Fruit fly (Drosophila melanogaster) whole organism, embryonic: ENCODE results near the gene Mks1.

ENCODE experiments used
- Antp ChIP-seq: fragments of 200-800 bp; sonication (Bioruptor generic); optimal IDR thresholded peaks from 3 replicates; lab custom pipeline; 2016; ENCODE audit warnings: missing biosample characterization, missing genetic modification characterization
- Bdp1 ChIP-seq: fragments of 200-800 bp; sonication (Bioruptor generic); optimal IDR thresholded peaks from 3 replicates; lab custom pipeline; 2016; ENCODE audit warnings: missing biosample characterization, missing genetic modification characterization
- Bgb ChIP-seq: fragments of 200-800 bp; sonication (Bioruptor generic); IDR thresholded peaks from 2 replicates; pipeline ENCODE4 v1.3.6; 2022; ENCODE audit warnings: missing biosample characterization, missing genetic modification characterization; ENCODE audit not compliant: partially characterized antibody
- CG10654 ChIP-seq: fragments of 200-800 bp; sonication (Bioruptor generic); optimal IDR thresholded peaks from 2 replicates; lab custom pipeline; 2016; ENCODE audit warnings: missing biosample characterization, missing genetic modification characterization
- CG13123 ChIP-seq: fragments of 200-800 bp; sonication (Bioruptor generic); optimal IDR thresholded peaks from 2 replicates; lab custom pipeline; 2016; ENCODE audit warnings: missing biosample characterization, missing genetic modification characterization
- CG14965 ChIP-seq: fragments of 200-800 bp; sonication (Bioruptor generic); optimal IDR thresholded peaks from 2 replicates; lab custom pipeline; 2016; ENCODE audit warnings: missing biosample characterization, missing genetic modification characterization, borderline replicate concordance
- CG15073 ChIP-seq: fragments of 200-800 bp; sonication (Bioruptor generic); optimal IDR thresholded peaks from 2 replicates; lab custom pipeline; 2016; ENCODE audit warnings: missing biosample characterization, missing genetic modification characterization
- CG1529 ChIP-seq: fragments of 200-800 bp; sonication (Bioruptor generic); optimal IDR thresholded peaks from 3 replicates; lab custom pipeline; 2018; ENCODE audit warnings: missing biosample characterization, missing genetic modification characterization
- CG1603 ChIP-seq: fragments of 200-800 bp; sonication (Bioruptor generic); optimal IDR thresholded peaks from 2 replicates; lab custom pipeline; 2019; ENCODE audit warnings: missing biosample characterization, mild to moderate bottlenecking, missing genetic modification characterization, moderate library complexity
- CG1647 ChIP-seq: fragments of 200-800 bp; sonication (Bioruptor generic); optimal IDR thresholded peaks from 3 replicates; lab custom pipeline; 2016; ENCODE audit warnings: missing biosample characterization, missing genetic modification characterization
- CG16779 ChIP-seq: fragments of 200-800 bp; sonication (Bioruptor generic); IDR thresholded peaks from 2 replicates; pipeline ENCODE4 v1.3.6; 2022; ENCODE audit warnings: missing biosample characterization, missing genetic modification characterization
- CG16815 ChIP-seq: fragments of 200-800 bp; sonication (Bioruptor generic); optimal IDR thresholded peaks from 3 replicates; lab custom pipeline; 2017; ENCODE audit warnings: missing biosample characterization, mild to moderate bottlenecking, missing genetic modification characterization
- CG16863 ChIP-seq: fragments of 200-800 bp; sonication (Bioruptor generic); optimal IDR thresholded peaks from 3 replicates; lab custom pipeline; 2016; ENCODE audit warnings: missing biosample characterization, missing genetic modification characterization
- CG17359 ChIP-seq: fragments of 200-800 bp; sonication (Bioruptor generic); optimal IDR thresholded peaks from 3 replicates; lab custom pipeline; 2018; ENCODE audit warnings: missing biosample characterization, mild to moderate bottlenecking, missing genetic modification characterization, moderate library complexity
- CG17912 ChIP-seq: fragments of 200-800 bp; sonication (Bioruptor generic); optimal IDR thresholded peaks from 2 replicates; lab custom pipeline; 2018; ENCODE audit warnings: missing biosample characterization, mild to moderate bottlenecking, missing genetic modification characterization
- CG2875 ChIP-seq: fragments of 200-800 bp; sonication (Bioruptor generic); optimal IDR thresholded peaks from 2 replicates; lab custom pipeline; 2017; ENCODE audit warnings: missing biosample characterization, mild to moderate bottlenecking, missing genetic modification characterization, missing genetic modification reagents
- CG30020 ChIP-seq: fragments of 200-800 bp; optimal IDR thresholded peaks from 2 replicates; lab custom pipeline; 2019; ENCODE audit warnings: missing biosample characterization, mild to moderate bottlenecking, missing genetic modification characterization, moderate library complexity
- CG30403 ChIP-seq: fragments of 200-800 bp; sonication (Bioruptor generic); optimal IDR thresholded peaks from 3 replicates; lab custom pipeline; 2016; ENCODE audit warnings: missing biosample characterization, missing genetic modification characterization
- CG33213 ChIP-seq: fragments of 200-800 bp; sonication (Bioruptor generic); optimal IDR thresholded peaks from 3 replicates; lab custom pipeline; 2016; ENCODE audit warnings: missing biosample characterization, missing genetic modification characterization
- CG34376 ChIP-seq: fragments of 200-800 bp; sonication (Bioruptor generic); optimal IDR thresholded peaks from 2 replicates; lab custom pipeline; 2018; ENCODE audit warnings: missing biosample characterization, mild to moderate bottlenecking, missing genetic modification characterization
- CG3995 ChIP-seq: fragments of 200-800 bp; sonication (Bioruptor generic); optimal IDR thresholded peaks from 3 replicates; lab custom pipeline; 2016; ENCODE audit warnings: missing biosample characterization, missing genetic modification characterization
- CG6689 ChIP-seq: fragments of 200-800 bp; sonication (Bioruptor generic); IDR thresholded peaks from 2 replicates; pipeline ENCODE4 v1.3.6; 2022; ENCODE audit warnings: missing biosample characterization, missing genetic modification characterization
- CG7556 ChIP-seq: fragments of 200-800 bp; sonication (Bioruptor generic); optimal IDR thresholded peaks from 2 replicates; lab custom pipeline; 2017; ENCODE audit warnings: missing biosample characterization, mild to moderate bottlenecking, missing genetic modification characterization
- CG7928 ChIP-seq: fragments of 200-800 bp; sonication (Bioruptor generic); optimal IDR thresholded peaks from 2 replicates; lab custom pipeline; 2017; ENCODE audit warnings: missing biosample characterization, mild to moderate bottlenecking, missing genetic modification characterization
- CG8478 ChIP-seq: fragments of >200 bp; optimal IDR thresholded peaks from 2 replicates; lab custom pipeline; 2018
- CG9215 ChIP-seq: fragments of 200-800 bp; sonication (Bioruptor generic); IDR thresholded peaks from 2 replicates; pipeline ENCODE4 v1.3.6; 2022; ENCODE audit warnings: missing biosample characterization, missing genetic modification characterization
- CG9609 ChIP-seq: fragments of 200-800 bp; sonication (Bioruptor generic); optimal IDR thresholded peaks from 3 replicates; lab custom pipeline; 2016; ENCODE audit warnings: missing biosample characterization, missing genetic modification characterization
- CG9797 ChIP-seq: fragments of 200-800 bp; sonication (Bioruptor generic); optimal IDR thresholded peaks from 3 replicates; lab custom pipeline; 2018; ENCODE audit warnings: missing biosample characterization, mild to moderate bottlenecking, missing genetic modification characterization
- Dip2 ChIP-seq: fragments of 200-800 bp; sonication (Bioruptor generic); IDR thresholded peaks from 2 replicates; pipeline ENCODE4 v1.3.6; 2022; ENCODE audit warnings: missing biosample characterization, missing genetic modification characterization
- Elba2 ChIP-seq: fragments of 200-800 bp; sonication (Bioruptor generic); optimal IDR thresholded peaks from 3 replicates; lab custom pipeline; 2016; ENCODE audit warnings: missing biosample characterization, missing genetic modification characterization
- Fer1 ChIP-seq: fragments of 200-800 bp; sonication (Bioruptor generic); optimal IDR thresholded peaks from 2 replicates; lab custom pipeline; 2017; ENCODE audit warnings: missing biosample characterization, mild to moderate bottlenecking, missing genetic modification characterization
- HmgD ChIP-seq: fragments of 200-800 bp; sonication (Bioruptor generic); optimal IDR thresholded peaks from 3 replicates; lab custom pipeline; 2016; ENCODE audit warnings: missing biosample characterization, missing genetic modification characterization
- HmgZ ChIP-seq: fragments of 200-800 bp; sonication (Bioruptor generic); optimal IDR thresholded peaks from 2 replicates; lab custom pipeline; 2018; ENCODE audit warnings: missing biosample characterization, mild to moderate bottlenecking, missing genetic modification characterization
- Hmx ChIP-seq: fragments of 200-800 bp; sonication (Bioruptor generic); optimal IDR thresholded peaks from 2 replicates; lab custom pipeline; 2016; ENCODE audit warnings: missing biosample characterization, missing genetic modification characterization
- Meics ChIP-seq: fragments of 200-800 bp; sonication (Bioruptor generic); optimal IDR thresholded peaks from 2 replicates; lab custom pipeline; 2017; ENCODE audit warnings: missing biosample characterization, mild to moderate bottlenecking, missing genetic modification characterization
- Mrtf ChIP-seq: fragments of 200-800 bp; sonication (Bioruptor generic); IDR thresholded peaks from 3 replicates; pipeline ENCODE4 v1.3.6; 2022; ENCODE audit warnings: missing biosample characterization, missing genetic modification characterization
- Trl ChIP-seq, 3 experiments: fragments of >200 bp in 2 of 3; fragments of 200-800 bp in 1 of 3; sonication (Bioruptor generic) in 1 of 3; optimal IDR thresholded peaks; 2 replicates in 1 of 3; 3 replicates in 2 of 3; lab custom pipeline; 2016 to 2017; ENCODE audit warnings: missing biosample characterization in 1 of 3, missing genetic modification characterization in 1 of 3
- ac ChIP-seq: fragments of 200-800 bp; sonication (Bioruptor generic); optimal IDR thresholded peaks from 3 replicates; lab custom pipeline; 2017; ENCODE audit warnings: missing biosample characterization, mild to moderate bottlenecking, missing genetic modification characterization
- cg ChIP-seq: fragments of 200-800 bp; sonication (Bioruptor generic); optimal IDR thresholded peaks from 3 replicates; lab custom pipeline; 2019; ENCODE audit warnings: missing biosample characterization, mild to moderate bottlenecking, missing genetic modification characterization, moderate library complexity
- dimm ChIP-seq: fragments of 200-800 bp; sonication (Bioruptor generic); IDR thresholded peaks from 2 replicates; pipeline ENCODE4 v1.3.6; 2022; ENCODE audit warnings: missing biosample characterization, missing genetic modification characterization
- dpn ChIP-seq, 2 experiments: fragments of 200-800 bp; sonication (Bioruptor generic); optimal IDR thresholded peaks; 3 replicates each; lab custom pipeline; 2016; ENCODE audit warnings: missing biosample characterization in 2 of 2, missing genetic modification characterization in 2 of 2
- fd96Cb ChIP-seq: fragments of 200-800 bp; sonication (Bioruptor generic); optimal IDR thresholded peaks from 2 replicates; lab custom pipeline; 2018; ENCODE audit warnings: missing biosample characterization, mild to moderate bottlenecking, missing genetic modification characterization, moderate library complexity
- gce ChIP-seq: fragments of 200-800 bp; sonication (Bioruptor generic); IDR thresholded peaks from 3 replicates; pipeline ENCODE4 v1.3.6; 2022; ENCODE audit warnings: missing biosample characterization, missing genetic modification characterization
- gem ChIP-seq: fragments of 200-800 bp; sonication (Bioruptor generic); optimal IDR thresholded peaks from 2 replicates; lab custom pipeline; 2019; ENCODE audit warnings: missing biosample characterization, mild to moderate bottlenecking, missing genetic modification characterization, moderate library complexity
- repo ChIP-seq: fragments of 200-800 bp; sonication (Bioruptor generic); optimal IDR thresholded peaks from 2 replicates; lab custom pipeline; 2016; ENCODE audit warnings: missing biosample characterization, missing genetic modification characterization
- rib ChIP-seq: fragments of 200-800 bp; sonication (Bioruptor generic); IDR thresholded peaks from 2 replicates; pipeline ENCODE4 v1.3.6; 2022; ENCODE audit warnings: missing biosample characterization, missing genetic modification characterization
- salm ChIP-seq: fragments of 200-800 bp; sonication (Bioruptor generic); optimal IDR thresholded peaks from 2 replicates; lab custom pipeline; 2018; ENCODE audit warnings: missing biosample characterization, mild to moderate bottlenecking, missing genetic modification characterization
- tap ChIP-seq: fragments of 200-800 bp; optimal IDR thresholded peaks from 3 replicates; lab custom pipeline; 2019; ENCODE audit warnings: missing biosample characterization, mild to moderate bottlenecking, missing genetic modification characterization, moderate library complexity
- tna ChIP-seq: fragments of 200-800 bp; sonication (Bioruptor generic); IDR thresholded peaks from 2 replicates; pipeline ENCODE4 v1.3.6; 2022; ENCODE audit warnings: missing biosample characterization, missing genetic modification characterization; ENCODE audit not compliant: partially characterized antibody
- trem ChIP-seq: fragments of 200-800 bp; optimal IDR thresholded peaks from 3 replicates; lab custom pipeline; 2019; ENCODE audit warnings: missing biosample characterization, mild to moderate bottlenecking, missing genetic modification characterization, moderate library complexity
- vnd ChIP-seq: fragments of 200-800 bp; sonication (Bioruptor generic); IDR thresholded peaks from 3 replicates; pipeline ENCODE4 v1.3.6; 2022; ENCODE audit warnings: missing biosample characterization, missing genetic modification characterization; ENCODE audit not compliant: partially characterized antibody
- vvl ChIP-seq: fragments of 200-800 bp; sonication (Bioruptor generic); IDR thresholded peaks from 2 replicates; pipeline ENCODE4 v1.3.6; 2022; ENCODE audit warnings: missing biosample characterization, missing genetic modification characterization

Gene Mks1

DNA sequence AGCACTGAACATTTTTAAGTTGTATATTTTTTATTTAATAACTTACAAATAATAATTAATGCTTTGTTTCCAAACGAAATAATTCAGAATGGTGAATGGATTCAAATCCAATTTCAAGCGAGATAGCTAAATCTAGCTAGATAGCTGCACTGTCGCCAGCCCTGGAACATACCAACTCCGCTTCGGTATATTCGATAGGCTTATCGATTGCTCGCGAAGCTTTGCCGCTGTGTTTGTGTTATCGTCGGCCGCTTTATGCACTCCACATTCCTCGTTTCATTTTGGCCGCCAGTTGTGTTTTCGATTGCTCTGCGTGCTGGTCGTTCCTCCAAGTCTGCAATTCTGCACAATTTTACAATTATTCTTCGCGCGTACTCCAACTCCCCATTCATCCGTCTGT, 533 bp upstream of the Mks1 start, which contains the start of gene mdu (continued):
- TF ChIP-seq CG30403 (GFP tag; lab: Kevin White, UChicago) (peak; percentile 59), CG33213 (GFP tag; lab: Kevin White, UChicago) (no peak), Trl (optimal IDR thresholded peaks at IDR 0.05; lab: Kevin White, UChicago) (no peak), Trl (GFP tag; optimal IDR thresholded peaks at IDR 0.05; lab: Kevin White, UChicago) (no peak), CG2875 (GFP tag; lab: Kevin White, UChicago) (no peak), dpn (GFP tag; optimal IDR thresholded peaks at IDR 0.05; lab: Kevin White, UChicago) (peak in 1 of 2 experiments; percentile 32), fd96Cb (tag; lab: Kevin White, UChicago) (no peak), CG16863 (GFP tag; lab: Kevin White, UChicago) (no peak), CG34376 (no peak), CG16815 (GFP tag; lab: Kevin White, UChicago) (peak; percentile 3), CG9609 (GFP tag; lab: Kevin White, UChicago) (no peak), salm (no peak), CG8478 (lab: Kevin White, UChicago) (no peak), CG10654 (GFP tag; lab: Kevin White, UChicago) (no peak), rib (GFP tag; lab: Robert Waterston, UW) (no peak), HmgD (GFP tag; lab: Kevin White, UChicago) (no peak), Antp (GFP tag; lab: Kevin White, UChicago) (no peak), dimm (GFP tag; lab: Robert Waterston, UW) (no peak), CG1647 (no peak), Meics (GFP tag; lab: Kevin White, UChicago) (peak; percentile 26), CG1529 (GFP tag; lab: Kevin White, UChicago) (no peak), CG9215 (GFP tag; lab: Robert Waterston, UW) (0 out of 2 replicates have a peak, but pooled peaks have one; percentile 18), CG14965 (no peak), CG16779 (GFP tag; lab: Robert Waterston, UW) (no peak), gem (tag; lab: Kevin White, UChicago) (peak; percentile 57), CG7556 (GFP tag; lab: Kevin White, UChicago) (peak; percentile 31), trem (no peak), Dip2 (GFP tag; lab: Robert Waterston, UW) (no peak), CG1603 (tag; lab: Kevin White, UChicago) (no peak), CG7928 (peak; percentile 84), CG3995 (GFP tag; lab: Kevin White, UChicago) (no peak), CG30020 (tag; lab: Kevin White, UChicago) (peak; percentile 13), Elba2 (GFP tag; lab: Kevin White, UChicago) (peak; percentile 49), ac (GFP tag; lab: Kevin White, UChicago) (no peak), tap (tag; lab: Kevin White, UChicago) (no peak), vnd (no peak), Mrtf (no peak), CG17359 (no peak), CG13123 (no peak), tna (peak; percentile 35; the same call in 1 of the 2 replicates), gce (GFP tag; lab: Robert Waterston, UW) (no peak), Bgb (GFP tag; lab: Robert Waterston, UW) (peak; percentile 60), repo (GFP tag; lab: Kevin White, UChicago) (no peak), CG17912 (GFP tag; lab: Kevin White, UChicago) (no peak), Hmx (no peak), vvl (GFP tag; lab: Robert Waterston, UW) (no peak), CG6689 (0 out of 2 replicates have a peak, but pooled peaks have one; percentile 21), Fer1 (GFP tag; lab: Kevin White, UChicago) (no peak), CG9797 (GFP tag; lab: Kevin White, UChicago) (no peak), CG15073 (no peak), HmgZ (tag; lab: Kevin White, UChicago) (no peak), Bdp1 (no peak), cg (GFP tag; lab: Kevin White, UChicago) (no peak)
